Worm (Caenorhabditis elegans): ENCODE results near the gene feh-1.

- TF ChIP-seq klf-2 (GFP tag; conservative IDR thresholded peaks at IDR 0.05): no peak
- TF ChIP-seq cog-1 (tag; optimal IDR thresholded peaks at IDR 0.05): no peak
- no peak for TF ChIP-seq ref-1 (GFP tag; conservative IDR thresholded peaks at IDR 0.05)
- TF ChIP-seq ztf-29 (GFP tag; IDR thresholded peaks at IDR 0.05): no peak
- TF ChIP-seq med-1 (GFP tag; optimal IDR thresholded peaks at IDR 0.05; ENCODE audit: insufficient read depth): no peak
- TF ChIP-seq T22C8.4 (GFP tag; IDR thresholded peaks at IDR 0.05): no peak
- TF ChIP-seq tab-1 (GFP tag; IDR thresholded peaks at IDR 0.05): no peak
- no peak for TF ChIP-seq ztf-23 (GFP tag; IDR thresholded peaks at IDR 0.05)
Measured at ce11 chrIII:2578993-2579392, 29.3 kb downstream of the feh-1 start, which contains the start of gene Y71H2B.8.

Data from whole organism, midembryonic.